Fruit fly (Drosophila melanogaster) whole organism, embryonic: ENCODE measurements around the gene CG13634.

Experiments used
- CG12071 ChIP-seq: fragments of 200-800 bp; sonication (Bioruptor generic); optimal IDR thresholded peaks from 3 replicates; lab custom pipeline; 2018; ENCODE audit warnings: missing biosample characterization, mild to moderate bottlenecking, missing genetic modification characterization
- CG12104 ChIP-seq: fragments of 200-800 bp; sonication (Bioruptor generic); optimal IDR thresholded peaks from 3 replicates; lab custom pipeline; 2016; ENCODE audit warnings: missing biosample characterization, missing genetic modification characterization
- CG1233 ChIP-seq: fragments of 200-800 bp; sonication (Bioruptor generic); optimal IDR thresholded peaks from 4 replicates; lab custom pipeline; 2018; ENCODE audit warnings: missing biosample characterization, mild to moderate bottlenecking, missing genetic modification characterization
- CG15514 ChIP-seq: fragments of 200-800 bp; sonication (Bioruptor generic); optimal IDR thresholded peaks from 3 replicates; lab custom pipeline; 2017; ENCODE audit warnings: missing biosample characterization, missing genetic modification characterization, mild to moderate bottlenecking, moderate library complexity, missing genetic modification reagents
- CG2875 ChIP-seq: fragments of 200-800 bp; sonication (Bioruptor generic); optimal IDR thresholded peaks from 2 replicates; lab custom pipeline; 2017; ENCODE audit warnings: missing biosample characterization, mild to moderate bottlenecking, missing genetic modification characterization, missing genetic modification reagents
- CG2889 ChIP-seq: fragments of 200-800 bp; sonication (Bioruptor generic); IDR thresholded peaks from 3 replicates; pipeline ENCODE4 v1.3.6; 2022; ENCODE audit warnings: missing biosample characterization, missing genetic modification characterization
- CG31441 ChIP-seq: fragments of 200-800 bp; sonication (Bioruptor generic); IDR thresholded peaks from 2 replicates; pipeline ENCODE4 v1.3.6; 2022; ENCODE audit warnings: missing biosample characterization, missing genetic modification characterization
- CG4854 ChIP-seq: fragments of 200-800 bp; sonication (Bioruptor generic); optimal IDR thresholded peaks from 2 replicates; lab custom pipeline; 2016; ENCODE audit warnings: missing biosample characterization, missing genetic modification characterization, inconsistent platforms
- CG7928 ChIP-seq: fragments of 200-800 bp; sonication (Bioruptor generic); optimal IDR thresholded peaks from 2 replicates; lab custom pipeline; 2017; ENCODE audit warnings: missing biosample characterization, mild to moderate bottlenecking, missing genetic modification characterization
- CG7987 ChIP-seq: fragments of 200-800 bp; sonication (Bioruptor generic); optimal IDR thresholded peaks from 2 replicates; lab custom pipeline; 2018; ENCODE audit warnings: missing biosample characterization, mild to moderate bottlenecking, missing genetic modification characterization, moderate library complexity
- CG8089 ChIP-seq: fragments of 200-800 bp; sonication (Bioruptor generic); optimal IDR thresholded peaks from 3 replicates; lab custom pipeline; 2016; ENCODE audit warnings: missing biosample characterization, missing genetic modification characterization
- CG9817 ChIP-seq: fragments of 200-800 bp; sonication (Bioruptor generic); optimal IDR thresholded peaks from 2 replicates; lab custom pipeline; 2018; ENCODE audit warnings: missing biosample characterization, mild to moderate bottlenecking, missing genetic modification characterization, moderate library complexity
- Dp ChIP-seq: fragments of 200-800 bp; sonication (Bioruptor generic); optimal IDR thresholded peaks from 2 replicates; lab custom pipeline; 2018; ENCODE audit warnings: missing biosample characterization, mild to moderate bottlenecking, missing genetic modification characterization, moderate library complexity
- Dref ChIP-seq: fragments of 200-800 bp; sonication (Bioruptor generic); IDR thresholded peaks from 2 replicates; pipeline ENCODE4 v1.3.6; 2022; ENCODE audit warnings: missing biosample characterization, missing genetic modification characterization
- Gug ChIP-seq: fragments of 200-800 bp; sonication (Bioruptor generic); IDR thresholded peaks from 4 replicates; pipeline ENCODE4 v1.3.6; 2022; ENCODE audit warnings: missing biosample characterization, missing genetic modification characterization
- H15 ChIP-seq: fragments of 200-800 bp; sonication (Bioruptor generic); IDR thresholded peaks from 3 replicates; pipeline ENCODE4 v1.3.6; 2022; ENCODE audit warnings: missing biosample characterization, missing genetic modification characterization
- Hand ChIP-seq: fragments of 200-800 bp; sonication (Bioruptor generic); optimal IDR thresholded peaks from 2 replicates; lab custom pipeline; 2017; ENCODE audit warnings: mild to moderate bottlenecking, missing biosample characterization, missing genetic modification reagents, missing genetic modification characterization
- HmgZ ChIP-seq: fragments of 200-800 bp; sonication (Bioruptor generic); optimal IDR thresholded peaks from 2 replicates; lab custom pipeline; 2018; ENCODE audit warnings: missing biosample characterization, mild to moderate bottlenecking, missing genetic modification characterization
- Hmr ChIP-seq: fragments of 200-800 bp; sonication (Bioruptor generic); optimal IDR thresholded peaks from 3 replicates; lab custom pipeline; 2017; ENCODE audit warnings: mild to moderate bottlenecking, missing biosample characterization, missing genetic modification reagents, missing genetic modification characterization
- Lhr ChIP-seq: fragments of 200-800 bp; sonication (Bioruptor generic); optimal IDR thresholded peaks from 3 replicates; lab custom pipeline; 2017; ENCODE audit warnings: mild to moderate bottlenecking, missing biosample characterization, missing genetic modification reagents, missing genetic modification characterization
- Lpt ChIP-seq: fragments of >200 bp; optimal IDR thresholded peaks from 2 replicates; lab custom pipeline; 2018; ENCODE audit warnings: missing biosample characterization, missing genetic modification characterization
- Med ChIP-seq: fragments of 200-800 bp; sonication (Bioruptor generic); peaks from one replicate; lab custom pipeline; 2016; ENCODE audit warnings: missing biosample characterization, missing genetic modification characterization, mild to moderate bottlenecking, inconsistent platforms, moderate library complexity
- Oli ChIP-seq: fragments of 200-800 bp; sonication (Bioruptor generic); optimal IDR thresholded peaks from 2 replicates; lab custom pipeline; 2018; ENCODE audit warnings: missing biosample characterization, mild to moderate bottlenecking, missing genetic modification characterization, moderate library complexity
- Opbp ChIP-seq: fragments of 200-800 bp; sonication (Bioruptor generic); IDR thresholded peaks from 3 replicates; pipeline ENCODE4 v1.3.6; 2022; ENCODE audit warnings: missing biosample characterization, missing genetic modification characterization; ENCODE audit not compliant: partially characterized antibody
- TFAM ChIP-seq: fragments of 200-800 bp; sonication (Bioruptor generic); optimal IDR thresholded peaks from 2 replicates; lab custom pipeline; 2017; ENCODE audit warnings: missing biosample characterization, missing genetic modification characterization, inconsistent platforms
- YL-1 ChIP-seq: fragments of 200-800 bp; sonication (Bioruptor generic); optimal IDR thresholded peaks from 3 replicates; lab custom pipeline; 2017; ENCODE audit warnings: missing biosample characterization, mild to moderate bottlenecking, missing genetic modification characterization
- ap ChIP-seq: fragments of 200-800 bp; sonication (Bioruptor generic); IDR thresholded peaks from 2 replicates; pipeline ENCODE4 v1.3.6; 2022; ENCODE audit warnings: missing biosample characterization, missing genetic modification characterization
- bbx ChIP-seq: fragments of 200-800 bp; sonication (Bioruptor generic); IDR thresholded peaks from 2 replicates; pipeline ENCODE4 v1.3.6; 2022; ENCODE audit warnings: missing biosample characterization, missing genetic modification characterization; ENCODE audit not compliant: partially characterized antibody
- cad ChIP-seq: fragments of >200 bp; optimal IDR thresholded peaks from 2 replicates; lab custom pipeline; 2017; ENCODE audit warnings: missing biosample characterization, missing genetic modification characterization
- chn ChIP-seq: fragments of 200-800 bp; sonication (Bioruptor generic); optimal IDR thresholded peaks from 2 replicates; lab custom pipeline; 2016; ENCODE audit warnings: missing biosample characterization, missing genetic modification characterization
- dmrt99B ChIP-seq: fragments of 200-800 bp; sonication (Bioruptor generic); optimal IDR thresholded peaks from 2 replicates; lab custom pipeline; 2018; ENCODE audit warnings: missing biosample characterization, mild to moderate bottlenecking, missing genetic modification characterization, moderate library complexity
- emc ChIP-seq: fragments of 200-800 bp; sonication (Bioruptor generic); optimal IDR thresholded peaks from 2 replicates; lab custom pipeline; 2016; ENCODE audit warnings: missing biosample characterization, missing genetic modification characterization
- esg ChIP-seq: fragments of 200-800 bp; sonication (Bioruptor generic); conservative IDR thresholded peaks from 2 replicates; pipeline ENCODE4 v1.3.6; 2022; ENCODE audit warnings: missing biosample characterization, missing genetic modification characterization
- ewg ChIP-seq: fragments of 200-800 bp; sonication (Bioruptor generic); optimal IDR thresholded peaks from 3 replicates; lab custom pipeline; 2017; ENCODE audit warnings: mild to moderate bottlenecking, missing biosample characterization, missing genetic modification reagents, missing genetic modification characterization
- exex ChIP-seq: fragments of 200-800 bp; sonication (Bioruptor generic); optimal IDR thresholded peaks from 4 replicates; lab custom pipeline; 2018; ENCODE audit warnings: missing biosample characterization, mild to moderate bottlenecking, missing genetic modification characterization, moderate library complexity
- fru ChIP-seq: fragments of >200 bp; optimal IDR thresholded peaks from 2 replicates; lab custom pipeline; 2017
- fu2 ChIP-seq: fragments of 200-800 bp; sonication (Bioruptor generic); optimal IDR thresholded peaks from 2 replicates; lab custom pipeline; 2016; ENCODE audit warnings: missing biosample characterization, missing genetic modification characterization
- gcm ChIP-seq: fragments of 200-800 bp; sonication (Bioruptor generic); optimal IDR thresholded peaks from 2 replicates; lab custom pipeline; 2019; ENCODE audit warnings: missing biosample characterization, mild to moderate bottlenecking, missing genetic modification characterization, moderate library complexity
- h ChIP-seq: fragments of >200 bp; optimal IDR thresholded peaks from 2 replicates; lab custom pipeline; 2017
- ham ChIP-seq: fragments of 200-800 bp; sonication (Bioruptor generic); IDR thresholded peaks from 2 replicates; pipeline ENCODE4 v1.3.6; 2022; ENCODE audit warnings: missing biosample characterization, missing genetic modification characterization
- inv ChIP-seq: fragments of 200-800 bp; sonication (Bioruptor generic); IDR thresholded peaks from 2 replicates; pipeline ENCODE4 v1.3.6; 2022; ENCODE audit warnings: missing biosample characterization, missing genetic modification characterization; ENCODE audit not compliant: partially characterized antibody
- onecut ChIP-seq: fragments of 200-800 bp; sonication (Bioruptor generic); IDR thresholded peaks from 2 replicates; pipeline ENCODE4 v1.3.6; 2022; ENCODE audit warnings: missing biosample characterization, missing genetic modification characterization
- p53 ChIP-seq: fragments of 200-800 bp; sonication (Bioruptor generic); optimal IDR thresholded peaks from 2 replicates; lab custom pipeline; 2016; ENCODE audit warnings: missing biosample characterization, missing genetic modification characterization
- pum ChIP-seq: fragments of 200-800 bp; sonication (Bioruptor generic); optimal IDR thresholded peaks from 2 replicates; lab custom pipeline; 2016; ENCODE audit warnings: missing biosample characterization, missing genetic modification characterization
- pzg ChIP-seq: fragments of 200-800 bp; sonication (Bioruptor generic); optimal IDR thresholded peaks from 3 replicates; lab custom pipeline; 2018; ENCODE audit warnings: missing biosample characterization, mild to moderate bottlenecking, missing genetic modification characterization, moderate library complexity
- sens ChIP-seq: fragments of 200-800 bp; sonication (Bioruptor generic); peaks from one replicate; lab custom pipeline; 2016; ENCODE audit warnings: missing biosample characterization, missing genetic modification characterization
- so ChIP-seq: fragments of 200-800 bp; sonication (Bioruptor generic); IDR thresholded peaks from 3 replicates; pipeline ENCODE4 v1.3.6; 2022; ENCODE audit warnings: missing biosample characterization, missing genetic modification characterization
- sr ChIP-seq: fragments of 200-800 bp; sonication (Bioruptor generic); IDR thresholded peaks from 3 replicates; pipeline ENCODE4 v1.3.6; 2022; ENCODE audit warnings: missing biosample characterization, missing genetic modification characterization
- sug ChIP-seq: fragments of 200-800 bp; optimal IDR thresholded peaks from 2 replicates; lab custom pipeline; 2019; ENCODE audit warnings: missing biosample characterization, mild to moderate bottlenecking, missing genetic modification characterization, moderate library complexity
- tup ChIP-seq: fragments of 200-800 bp; sonication (Bioruptor generic); optimal IDR thresholded peaks from 2 replicates; lab custom pipeline; 2016; ENCODE audit warnings: missing biosample characterization, mild to moderate bottlenecking, missing genetic modification characterization, moderate library complexity
- yki ChIP-seq: fragments of >200 bp; optimal IDR thresholded peaks from 3 replicates; lab custom pipeline; 2018
- z ChIP-seq: fragments of 200-800 bp; sonication (Bioruptor generic); IDR thresholded peaks from 3 replicates; pipeline ENCODE4 v1.3.6; 2022; ENCODE audit warnings: missing biosample characterization, missing genetic modification characterization
- zen2 ChIP-seq: fragments of 200-800 bp; sonication (Bioruptor generic); IDR thresholded peaks from 3 replicates; pipeline ENCODE4 v1.3.6; 2022; ENCODE audit warnings: missing biosample characterization, missing genetic modification characterization; ENCODE audit not compliant: partially characterized antibody

Gene CG13634

dm6 chr3R:24828234-24828633 lies 38.3 kb upstream of the CG13634 start, which contains the start of gene RabX4:
RabX4 (minus strand) TSS chr3R:24828409.
- TF ChIP-seq dmrt99B = no peak
- TF ChIP-seq fu2 (GFP tag; lab: Kevin White, UChicago) = no peak
- TF ChIP-seq sens = peak; percentile 70
- no peak for TF ChIP-seq gcm (GFP tag; lab: Kevin White, UChicago)
- TF ChIP-seq CG12104 (GFP tag; lab: Kevin White, UChicago) = no peak
- TF ChIP-seq so (GFP tag; lab: Robert Waterston, UW) = no peak
- no peak for TF ChIP-seq sr (GFP tag; lab: Robert Waterston, UW)
- no peak for TF ChIP-seq exex
- peak; percentile 48 for TF ChIP-seq Dref (GFP tag; lab: Robert Waterston, UW)
- TF ChIP-seq CG2889 (GFP tag; lab: Robert Waterston, UW) = no peak
- no peak for TF ChIP-seq z (GFP tag; lab: Robert Waterston, UW)
- TF ChIP-seq Hmr (GFP tag; lab: Kevin White, UChicago) = no peak
- TF ChIP-seq HmgZ = no peak
- no peak for TF ChIP-seq CG4854
- TF ChIP-seq H15 (GFP tag; lab: Robert Waterston, UW) = no peak
- no peak for TF ChIP-seq esg (GFP tag; lab: Robert Waterston, UW)
- TF ChIP-seq CG7987 = no peak
- no peak for TF ChIP-seq inv (GFP tag; lab: Robert Waterston, UW)
- peak; percentile 48 for TF ChIP-seq Dp (GFP tag; lab: Kevin White, UChicago)
- peak; percentile 99 for TF ChIP-seq ewg (GFP tag; lab: Kevin White, UChicago)
- no peak for TF ChIP-seq yki (lab: Kevin White, UChicago)
- TF ChIP-seq Gug = no peak
- no peak for TF ChIP-seq CG1233
- TF ChIP-seq h (lab: Kevin White, UChicago) = no peak
- no peak for TF ChIP-seq bbx (GFP tag; lab: Robert Waterston, UW)
- TF ChIP-seq Med (GFP tag; lab: Kevin White, UChicago) = peak; percentile 53
- no peak for TF ChIP-seq CG7928 (GFP tag; lab: Kevin White, UChicago)
- TF ChIP-seq tup (GFP tag; lab: Kevin White, UChicago) = no peak
- no peak for TF ChIP-seq Lpt (GFP tag; lab: Kevin White, UChicago)
- no peak for TF ChIP-seq Lhr
- TF ChIP-seq Oli (tag; lab: Kevin White, UChicago) = no peak
- no peak for TF ChIP-seq emc (GFP tag; lab: Kevin White, UChicago)
- no peak for TF ChIP-seq CG8089 (GFP tag; lab: Kevin White, UChicago)
- no peak for TF ChIP-seq ham (GFP tag; lab: Robert Waterston, UW)
- TF ChIP-seq CG12071 (GFP tag; lab: Kevin White, UChicago) = no peak
- TF ChIP-seq sug = no peak
- TF ChIP-seq cad (GFP tag; lab: Kevin White, UChicago) = no peak
- TF ChIP-seq pum (GFP tag; lab: Kevin White, UChicago) = no peak
- TF ChIP-seq p53 = no peak
- TF ChIP-seq CG31441 = no peak
- TF ChIP-seq chn (GFP tag; lab: Kevin White, UChicago) = no peak
- TF ChIP-seq onecut (GFP tag; lab: Robert Waterston, UW) = peak; percentile 100
- peak; percentile 13 for TF ChIP-seq CG15514 (GFP tag; lab: Kevin White, UChicago)
- no peak for TF ChIP-seq Opbp
- TF ChIP-seq ap (GFP tag; lab: Robert Waterston, UW) = no peak
- no peak for TF ChIP-seq fru (lab: Kevin White, UChicago)
- no peak for TF ChIP-seq CG9817
- TF ChIP-seq Hand (GFP tag; lab: Kevin White, UChicago) = no peak
- TF ChIP-seq CG2875 (GFP tag; lab: Kevin White, UChicago) = no peak
- peak; percentile 22 for TF ChIP-seq pzg (GFP tag; lab: Kevin White, UChicago)
- no peak for TF ChIP-seq TFAM (GFP tag; lab: Kevin White, UChicago)
- TF ChIP-seq YL-1 (GFP tag; lab: Kevin White, UChicago) = peak; percentile 42
- TF ChIP-seq zen2 (GFP tag; lab: Robert Waterston, UW) = no peak
